Worm (Caenorhabditis elegans): Measurements from ENCODE around the gene eat-3.

ce11 chrII:9315692-9316091 lies 9.0 kb upstream of the eat-3 start:
- TF ChIP-seq tab-1 (GFP tag; IDR thresholded peaks at IDR 0.05) (no peak), ztf-23 (GFP tag; IDR thresholded peaks at IDR 0.05) (no peak), T22C8.4 (GFP tag; IDR thresholded peaks at IDR 0.05) (no peak), cog-1 (tag; optimal IDR thresholded peaks at IDR 0.05) (no peak), ref-1 (GFP tag; conservative IDR thresholded peaks at IDR 0.05) (no peak), klf-2 (GFP tag; conservative IDR thresholded peaks at IDR 0.05) (no peak), med-1 (GFP tag; optimal IDR thresholded peaks at IDR 0.05; ENCODE audit: insufficient read depth) (no peak), flt-1 (GFP tag; IDR thresholded peaks at IDR 0.05) (no peak)

Data from whole organism, midembryonic.